Fruit fly (Drosophila melanogaster) whole organism, embryonic: ENCODE measurements around the gene trbl.
A peak's percentile ranks its signal among the peaks of the same experiment; 100 is the strongest.

Source experiments
- Atf-2 ChIP-seq: fragments of 200-800 bp; sonication (Bioruptor generic); optimal IDR thresholded peaks from 2 replicates; lab custom pipeline; 2016; ENCODE audit warnings: missing biosample characterization, missing genetic modification characterization
- Atf6 ChIP-seq: fragments of 200-800 bp; sonication (Bioruptor generic); IDR thresholded peaks from 2 replicates; pipeline ENCODE4 v1.3.6; 2022; ENCODE audit warnings: missing biosample characterization, missing genetic modification characterization
- Bgb ChIP-seq: fragments of 200-800 bp; sonication (Bioruptor generic); IDR thresholded peaks from 2 replicates; pipeline ENCODE4 v1.3.6; 2022; ENCODE audit warnings: missing biosample characterization, missing genetic modification characterization; ENCODE audit not compliant: partially characterized antibody
- CG10462 ChIP-seq: fragments of 200-800 bp; sonication (Bioruptor generic); optimal IDR thresholded peaks from 2 replicates; lab custom pipeline; 2016; ENCODE audit warnings: missing biosample characterization, missing genetic modification characterization
- CG12391 ChIP-seq: fragments of 200-800 bp; sonication (Bioruptor generic); optimal IDR thresholded peaks from 3 replicates; lab custom pipeline; 2018; ENCODE audit warnings: missing biosample characterization, mild to moderate bottlenecking, missing genetic modification characterization, moderate library complexity
- CG12769 ChIP-seq: fragments of 200-800 bp; sonication (Bioruptor generic); optimal IDR thresholded peaks from 2 replicates; lab custom pipeline; 2019; ENCODE audit warnings: missing biosample characterization, mild to moderate bottlenecking, missing genetic modification characterization, moderate library complexity
- CG13287 ChIP-seq: fragments of 200-800 bp; sonication (Bioruptor generic); IDR thresholded peaks from 2 replicates; pipeline ENCODE4 v1.3.6; 2022; ENCODE audit warnings: missing biosample characterization, missing genetic modification characterization; ENCODE audit not compliant: partially characterized antibody
- CG1603 ChIP-seq: fragments of 200-800 bp; sonication (Bioruptor generic); optimal IDR thresholded peaks from 2 replicates; lab custom pipeline; 2019; ENCODE audit warnings: missing biosample characterization, mild to moderate bottlenecking, missing genetic modification characterization, moderate library complexity
- CG16779 ChIP-seq: fragments of 200-800 bp; sonication (Bioruptor generic); IDR thresholded peaks from 2 replicates; pipeline ENCODE4 v1.3.6; 2022; ENCODE audit warnings: missing biosample characterization, missing genetic modification characterization
- CG1792 ChIP-seq: fragments of 200-800 bp; sonication (Bioruptor generic); optimal IDR thresholded peaks from 2 replicates; lab custom pipeline; 2016; ENCODE audit warnings: missing biosample characterization, missing genetic modification characterization
- CG18262 ChIP-seq: fragments of 200-800 bp; optimal IDR thresholded peaks from 3 replicates; lab custom pipeline; 2019; ENCODE audit warnings: missing biosample characterization, mild to moderate bottlenecking, missing genetic modification characterization, moderate library complexity
- CG2199 ChIP-seq: fragments of 200-800 bp; sonication (Bioruptor generic); IDR thresholded peaks from 3 replicates; pipeline ENCODE4 v1.3.6; 2022; ENCODE audit warnings: missing biosample characterization, missing genetic modification characterization
- CG31224 ChIP-seq: fragments of 200-800 bp; sonication (Bioruptor generic); IDR thresholded peaks from 2 replicates; pipeline ENCODE4 v1.3.6; 2022; ENCODE audit warnings: missing biosample characterization, missing genetic modification characterization
- CG3847 ChIP-seq: fragments of 200-800 bp; sonication (Bioruptor generic); IDR thresholded peaks from 2 replicates; pipeline ENCODE4 v1.3.6; 2022; ENCODE audit warnings: missing biosample characterization, missing genetic modification characterization
- CG6254 ChIP-seq: fragments of 200-800 bp; sonication (Bioruptor generic); optimal IDR thresholded peaks from 3 replicates; lab custom pipeline; 2017; ENCODE audit warnings: mild to moderate bottlenecking, missing biosample characterization, missing genetic modification reagents, missing genetic modification characterization
- CG7357 ChIP-seq: fragments of 200-800 bp; sonication (Bioruptor generic); IDR thresholded peaks from 3 replicates; pipeline ENCODE4 v1.3.6; 2022; ENCODE audit warnings: missing biosample characterization, missing genetic modification characterization
- CG8359 ChIP-seq: fragments of 200-800 bp; sonication (Bioruptor generic); optimal IDR thresholded peaks from 2 replicates; lab custom pipeline; 2017; ENCODE audit warnings: missing biosample characterization, mild to moderate bottlenecking, missing genetic modification characterization, borderline replicate concordance
- CG9932 ChIP-seq: fragments of 200-800 bp; sonication (Bioruptor generic); IDR thresholded peaks from 2 replicates; pipeline ENCODE4 v1.3.6; 2022; ENCODE audit warnings: missing biosample characterization, missing genetic modification characterization
- Dbx ChIP-seq: fragments of 200-800 bp; sonication (Bioruptor generic); IDR thresholded peaks from 3 replicates; pipeline ENCODE4 v1.3.6; 2022; ENCODE audit warnings: missing biosample characterization, missing genetic modification characterization
- Dip3 ChIP-seq: fragments of 200-800 bp; sonication (Bioruptor generic); optimal IDR thresholded peaks from 3 replicates; lab custom pipeline; 2016; ENCODE audit warnings: missing biosample characterization, missing genetic modification characterization
- E2f1 ChIP-seq: fragments of 200-800 bp; sonication (Bioruptor generic); IDR thresholded peaks from 2 replicates; pipeline ENCODE4 v1.3.6; 2022; ENCODE audit warnings: missing biosample characterization, missing genetic modification characterization
- H15 ChIP-seq: fragments of 200-800 bp; sonication (Bioruptor generic); IDR thresholded peaks from 3 replicates; pipeline ENCODE4 v1.3.6; 2022; ENCODE audit warnings: missing biosample characterization, missing genetic modification characterization
- HmgD ChIP-seq: fragments of 200-800 bp; sonication (Bioruptor generic); optimal IDR thresholded peaks from 3 replicates; lab custom pipeline; 2016; ENCODE audit warnings: missing biosample characterization, missing genetic modification characterization
- Hr51 ChIP-seq, 2 experiments: fragments of 200-800 bp; sonication (Bioruptor generic); optimal IDR thresholded peaks; 2 replicates in 1 of 2; 3 replicates in 1 of 2; lab custom pipeline; 2016 to 2018; ENCODE audit warnings: missing biosample characterization in 2 of 2, missing genetic modification characterization in 2 of 2, mild to moderate bottlenecking in 1 of 2, moderate library complexity in 1 of 2
- Hsf ChIP-seq: fragments of 200-800 bp; sonication (Bioruptor generic); optimal IDR thresholded peaks from 3 replicates; lab custom pipeline; 2016; ENCODE audit warnings: missing biosample characterization, missing genetic modification characterization
- Lpt ChIP-seq: fragments of >200 bp; optimal IDR thresholded peaks from 2 replicates; lab custom pipeline; 2018; ENCODE audit warnings: missing biosample characterization, missing genetic modification characterization
- Mes4 ChIP-seq: fragments of 200-800 bp; sonication (Bioruptor generic); optimal IDR thresholded peaks from 2 replicates; lab custom pipeline; 2016; ENCODE audit warnings: missing biosample characterization, missing genetic modification characterization
- NC2β ChIP-seq: fragments of 200-800 bp; sonication (Bioruptor generic); optimal IDR thresholded peaks from 2 replicates; lab custom pipeline; 2016; ENCODE audit warnings: missing biosample characterization, missing genetic modification characterization
- Sin3A ChIP-seq: fragments of >200 bp; optimal IDR thresholded peaks from 2 replicates; lab custom pipeline; 2018
- ara ChIP-seq: fragments of 200-800 bp; sonication (Bioruptor generic); IDR thresholded peaks from 2 replicates; pipeline ENCODE4 v1.3.6; 2022; ENCODE audit warnings: missing biosample characterization, missing genetic modification characterization
- bab2 ChIP-seq: fragments of 200-800 bp; sonication (Bioruptor generic); optimal IDR thresholded peaks from 2 replicates; lab custom pipeline; 2016; ENCODE audit warnings: missing biosample characterization, missing genetic modification characterization
- bigmax ChIP-seq: fragments of 200-800 bp; sonication (Bioruptor generic); optimal IDR thresholded peaks from 2 replicates; lab custom pipeline; 2018; ENCODE audit warnings: missing biosample characterization, mild to moderate bottlenecking, missing genetic modification characterization
- cwo ChIP-seq: fragments of 200-800 bp; sonication (Bioruptor generic); optimal IDR thresholded peaks from 3 replicates; lab custom pipeline; 2017; ENCODE audit warnings: missing biosample characterization, missing genetic modification characterization, mild to moderate bottlenecking, moderate library complexity, missing genetic modification reagents
- dati ChIP-seq: fragments of 200-800 bp; sonication (Bioruptor generic); IDR thresholded peaks from 2 replicates; pipeline ENCODE4 v1.3.6; 2022; ENCODE audit warnings: missing biosample characterization, missing genetic modification characterization
- dpn ChIP-seq, 2 experiments: fragments of 200-800 bp; sonication (Bioruptor generic); optimal IDR thresholded peaks; 3 replicates each; lab custom pipeline; 2016; ENCODE audit warnings: missing biosample characterization in 2 of 2, missing genetic modification characterization in 2 of 2
- jing ChIP-seq: fragments of 200-800 bp; sonication (Bioruptor generic); optimal IDR thresholded peaks from 2 replicates; lab custom pipeline; 2018; ENCODE audit warnings: missing biosample characterization, mild to moderate bottlenecking, missing genetic modification characterization
- ken ChIP-seq: fragments of 200-800 bp; sonication (Bioruptor generic); IDR thresholded peaks from 3 replicates; pipeline ENCODE4 v1.3.6; 2022; ENCODE audit warnings: missing biosample characterization, missing genetic modification characterization
- knrl ChIP-seq: fragments of 200-800 bp; sonication (Bioruptor generic); IDR thresholded peaks from 3 replicates; pipeline ENCODE4 v1.3.6; 2022; ENCODE audit warnings: missing biosample characterization, missing genetic modification characterization; ENCODE audit not compliant: partially characterized antibody
- pb ChIP-seq: fragments of 200-800 bp; sonication (Bioruptor generic); optimal IDR thresholded peaks from 3 replicates; lab custom pipeline; 2016; ENCODE audit warnings: missing biosample characterization, missing genetic modification characterization
- pfk ChIP-seq: fragments of 200-800 bp; sonication (Bioruptor generic); optimal IDR thresholded peaks from 2 replicates; lab custom pipeline; 2018; ENCODE audit warnings: missing biosample characterization, mild to moderate bottlenecking, missing genetic modification characterization, moderate library complexity
- pho ChIP-seq: fragments of 200-800 bp; sonication (Bioruptor generic); optimal IDR thresholded peaks from 2 replicates; lab custom pipeline; 2016; ENCODE audit warnings: missing biosample characterization, missing genetic modification characterization
- sc ChIP-seq, 3 experiments: fragments of >200 bp in 2 of 3; fragments of 200-800 bp in 1 of 3; sonication (Bioruptor generic) in 1 of 3; optimal IDR thresholded peaks; 2 replicates in 2 of 3; 3 replicates in 1 of 3; lab custom pipeline; 2017; ENCODE audit warnings: mild to moderate bottlenecking in 1 of 3, missing biosample characterization in 1 of 3, missing genetic modification characterization in 1 of 3, missing genetic modification reagents in 1 of 3
- sna ChIP-seq: fragments of 200-800 bp; sonication (Bioruptor generic); IDR thresholded peaks from 2 replicates; pipeline ENCODE4 v1.3.6; 2022; ENCODE audit warnings: missing biosample characterization, missing genetic modification characterization; ENCODE audit not compliant: partially characterized antibody
- tio ChIP-seq: fragments of 200-800 bp; sonication (Bioruptor generic); optimal IDR thresholded peaks from 2 replicates; lab custom pipeline; 2017; ENCODE audit warnings: missing biosample characterization, missing genetic modification characterization, inconsistent platforms
- twi ChIP-seq: fragments of 200-800 bp; optimal IDR thresholded peaks from 2 replicates; lab custom pipeline; 2019; ENCODE audit warnings: missing biosample characterization, mild to moderate bottlenecking, missing genetic modification characterization, moderate library complexity
- unc-4 ChIP-seq: fragments of 200-800 bp; sonication (Bioruptor generic); IDR thresholded peaks from 2 replicates; pipeline ENCODE4 v1.3.6; 2022; ENCODE audit warnings: missing biosample characterization, missing genetic modification characterization; ENCODE audit not compliant: partially characterized antibody
- wor ChIP-seq: fragments of 200-800 bp; sonication (Bioruptor generic); IDR thresholded peaks from 2 replicates; pipeline ENCODE4 v1.3.6; 2022; ENCODE audit warnings: missing biosample characterization, missing genetic modification characterization
- zen ChIP-seq: fragments of 200-800 bp; sonication (Bioruptor generic); optimal IDR thresholded peaks from 3 replicates; lab custom pipeline; 2018; ENCODE audit warnings: missing biosample characterization, mild to moderate bottlenecking, missing genetic modification characterization, moderate library complexity
- zfh2 ChIP-seq: fragments of 200-800 bp; sonication (Bioruptor generic); optimal IDR thresholded peaks from 2 replicates; lab custom pipeline; 2016; ENCODE audit warnings: missing biosample characterization, missing genetic modification characterization

trbl gene

dm6 chr3L:20444815-20445519 lies 43.6 kb upstream of the trbl start (continued):
- TF ChIP-seq CG31224 (peak; percentile 75), Dbx (GFP tag; lab: Robert Waterston, UW) (peak; percentile 87), bab2 (GFP tag; lab: Kevin White, UChicago) (no peak), Bgb (GFP tag; lab: Robert Waterston, UW) (0 out of 2 replicates have a peak, but pooled peaks have one; percentile 21), CG1792 (no peak), pho (GFP tag; lab: Kevin White, UChicago) (peak; percentile 11), sna (GFP tag; lab: Robert Waterston, UW) (no peak), bigmax (no peak), Atf6 (GFP tag; lab: Robert Waterston, UW) (peak; percentile 92), H15 (peak; percentile 93), CG3847 (GFP tag; lab: Robert Waterston, UW) (peak; percentile 78), CG16779 (GFP tag; lab: Robert Waterston, UW) (peak; percentile 61; the same call in 1 of the 2 replicates), CG13287 (peak; percentile 35; the same call in 1 of the 2 replicates), E2f1 (GFP tag; lab: Robert Waterston, UW) (peak; percentile 90), knrl (GFP tag; lab: Robert Waterston, UW) (peak; percentile 35; the same call in 1 of the 3 replicates), Hr51 (GFP tag; optimal IDR thresholded peaks at IDR 0.05; lab: Kevin White, UChicago) (peak in 1 of 2 experiments; percentile 90), CG2199 (peak; percentile 95), dati (GFP tag; lab: Robert Waterston, UW) (peak; percentile 74; the same call in 1 of the 2 replicates), Mes4 (GFP tag; lab: Kevin White, UChicago) (peak; percentile 15), CG8359 (GFP tag; lab: Kevin White, UChicago) (peak; percentile 58), dpn (GFP tag; optimal IDR thresholded peaks at IDR 0.05; lab: Kevin White, UChicago) (peak; percentile 24 to 89), NC2β (GFP tag; lab: Kevin White, UChicago) (peak; percentile 26), Dip3 (GFP tag; lab: Kevin White, UChicago) (peak; percentile 9), CG18262 (tag; lab: Kevin White, UChicago) (peak; percentile 88), HmgD (no peak), twi (tag; lab: Kevin White, UChicago) (peak; percentile 51), Lpt (no peak), sc (optimal IDR thresholded peaks at IDR 0.05; lab: Kevin White, UChicago) (no peak), sc (GFP tag; optimal IDR thresholded peaks at IDR 0.05; lab: Kevin White, UChicago) (peak; percentile 68), CG1603 (tag; lab: Kevin White, UChicago) (peak; percentile 90), zen (tag; lab: Kevin White, UChicago) (peak; percentile 79), jing (GFP tag; lab: Kevin White, UChicago) (peak; percentile 53), Atf-2 (no peak), CG7357 (GFP tag; lab: Robert Waterston, UW) (peak; percentile 80; the same call in 2 of the 3 replicates), CG12391 (peak; percentile 84), wor (GFP tag; lab: Robert Waterston, UW) (peak; percentile 81), pfk (no peak), zfh2 (peak; percentile 34), CG10462 (peak; percentile 54), ara (GFP tag; lab: Robert Waterston, UW) (peak; percentile 90), ken (peak; percentile 89), CG12769 (tag; lab: Kevin White, UChicago) (peak; percentile 85), cwo (peak; percentile 84), CG6254 (GFP tag; lab: Kevin White, UChicago) (peak; percentile 84), pb (GFP tag; lab: Kevin White, UChicago) (no peak), Sin3A (lab: Kevin White, UChicago) (no peak), CG9932 (GFP tag; lab: Robert Waterston, UW) (peak; percentile 82), tio (GFP tag; lab: Kevin White, UChicago) (peak; percentile 79), Hsf (GFP tag; lab: Kevin White, UChicago) (peak; percentile 58), unc-4 (GFP tag; lab: Robert Waterston, UW) (no peak)
